Fruit fly (Drosophila melanogaster) S2 (cell line): ENCODE measurements around the gene brat.

Source experiments
- CG8478 ChIP-seq: fragments of >200 bp; optimal IDR thresholded peaks from 2 replicates; lab custom pipeline; 2018
- CTCF ChIP-seq, 2 experiments: fragments of >200 bp; optimal IDR thresholded peaks; 2 replicates each; lab custom pipeline; 2018

dm6 chr2L:19093868-19094267, 39.7 kb upstream of the brat start:
- TF ChIP-seq CTCF (optimal IDR thresholded peaks at IDR 0.05; lab: Kevin White, UChicago) (no peak), CG8478 (lab: Kevin White, UChicago) (no peak)
